Fruit fly (Drosophila melanogaster) whole organism, embryonic: ENCODE results near the gene Gprk2.

Source experiments
- Atf3 ChIP-seq: fragments of 200-800 bp; sonication (Bioruptor generic); optimal IDR thresholded peaks from 3 replicates; lab custom pipeline; 2016; ENCODE audit warnings: missing biosample characterization, missing genetic modification characterization
- Awh ChIP-seq: fragments of 200-800 bp; sonication (Bioruptor generic); IDR thresholded peaks from 2 replicates; pipeline ENCODE4, ENCODE4 v1.3.6; 2022; ENCODE audit warnings: missing biosample characterization, missing genetic modification characterization
- Bdp1 ChIP-seq: fragments of 200-800 bp; sonication (Bioruptor generic); optimal IDR thresholded peaks from 3 replicates; lab custom pipeline; 2016; ENCODE audit warnings: missing biosample characterization, missing genetic modification characterization
- CG10267 ChIP-seq: fragments of 200-800 bp; sonication (Bioruptor generic); optimal IDR thresholded peaks from 2 replicates; lab custom pipeline; 2018; ENCODE audit warnings: missing biosample characterization, mild to moderate bottlenecking, missing genetic modification characterization, moderate library complexity
- CG10462 ChIP-seq: fragments of 200-800 bp; sonication (Bioruptor generic); optimal IDR thresholded peaks from 2 replicates; lab custom pipeline; 2016; ENCODE audit warnings: missing biosample characterization, missing genetic modification characterization
- CG10654 ChIP-seq: fragments of 200-800 bp; sonication (Bioruptor generic); optimal IDR thresholded peaks from 2 replicates; lab custom pipeline; 2016; ENCODE audit warnings: missing biosample characterization, missing genetic modification characterization
- CG10959 ChIP-seq: fragments of 200-800 bp; sonication (Bioruptor generic); IDR thresholded peaks from 2 replicates; pipeline ENCODE4 v1.3.6; 2022; ENCODE audit warnings: missing biosample characterization, missing genetic modification characterization
- CG11504 ChIP-seq: fragments of 200-800 bp; sonication (Bioruptor generic); optimal IDR thresholded peaks from 3 replicates; lab custom pipeline; 2019; ENCODE audit warnings: missing biosample characterization, mild to moderate bottlenecking, missing genetic modification characterization, moderate library complexity
- CG11560 ChIP-seq: fragments of 200-800 bp; sonication (Bioruptor generic); IDR thresholded peaks from 3 replicates; pipeline ENCODE4 v1.3.6; 2022; ENCODE audit warnings: missing biosample characterization, missing genetic modification characterization
- CG12104 ChIP-seq: fragments of 200-800 bp; sonication (Bioruptor generic); optimal IDR thresholded peaks from 3 replicates; lab custom pipeline; 2016; ENCODE audit warnings: missing biosample characterization, missing genetic modification characterization
- CG1233 ChIP-seq: fragments of 200-800 bp; sonication (Bioruptor generic); optimal IDR thresholded peaks from 4 replicates; lab custom pipeline; 2018; ENCODE audit warnings: missing biosample characterization, mild to moderate bottlenecking, missing genetic modification characterization
- CG12391 ChIP-seq: fragments of 200-800 bp; sonication (Bioruptor generic); optimal IDR thresholded peaks from 3 replicates; lab custom pipeline; 2018; ENCODE audit warnings: missing biosample characterization, mild to moderate bottlenecking, missing genetic modification characterization, moderate library complexity
- CG17359 ChIP-seq: fragments of 200-800 bp; sonication (Bioruptor generic); optimal IDR thresholded peaks from 3 replicates; lab custom pipeline; 2018; ENCODE audit warnings: missing biosample characterization, mild to moderate bottlenecking, missing genetic modification characterization, moderate library complexity
- CG17829 ChIP-seq: fragments of 200-800 bp; optimal IDR thresholded peaks from 2 replicates; lab custom pipeline; 2019; ENCODE audit warnings: missing biosample characterization, mild to moderate bottlenecking, missing genetic modification characterization, moderate library complexity
- CG18262 ChIP-seq: fragments of 200-800 bp; optimal IDR thresholded peaks from 3 replicates; lab custom pipeline; 2019; ENCODE audit warnings: missing biosample characterization, mild to moderate bottlenecking, missing genetic modification characterization, moderate library complexity
- CG18599 ChIP-seq: fragments of 200-800 bp; sonication (Bioruptor generic); optimal IDR thresholded peaks from 3 replicates; lab custom pipeline; 2017; ENCODE audit warnings: missing biosample characterization, missing genetic modification characterization, mild to moderate bottlenecking, moderate library complexity, missing genetic modification reagents
- CG2116 ChIP-seq: fragments of 200-800 bp; sonication (Bioruptor generic); optimal IDR thresholded peaks from 3 replicates; lab custom pipeline; 2018; ENCODE audit warnings: missing biosample characterization, mild to moderate bottlenecking, missing genetic modification characterization
- CG30403 ChIP-seq: fragments of 200-800 bp; sonication (Bioruptor generic); optimal IDR thresholded peaks from 3 replicates; lab custom pipeline; 2016; ENCODE audit warnings: missing biosample characterization, missing genetic modification characterization
- CG3065 ChIP-seq: fragments of 200-800 bp; sonication (Bioruptor generic); optimal IDR thresholded peaks from 2 replicates; lab custom pipeline; 2016; ENCODE audit warnings: missing biosample characterization, missing genetic modification characterization
- CG32767 ChIP-seq: fragments of 200-800 bp; sonication (Bioruptor generic); IDR thresholded peaks from 2 replicates; pipeline ENCODE4 v1.3.6; 2022; ENCODE audit warnings: missing biosample characterization, missing genetic modification characterization
- CG4820 ChIP-seq: fragments of 200-800 bp; sonication (Bioruptor generic); optimal IDR thresholded peaks from 3 replicates; lab custom pipeline; 2016; ENCODE audit warnings: missing biosample characterization, missing genetic modification characterization
- CG6272 ChIP-seq: fragments of 200-800 bp; sonication (Bioruptor generic); IDR thresholded peaks from 2 replicates; pipeline ENCODE4 v1.3.6; 2022; ENCODE audit warnings: missing biosample characterization, missing genetic modification characterization
- CG7372 ChIP-seq: fragments of 200-800 bp; sonication (Bioruptor generic); IDR thresholded peaks from 2 replicates; pipeline ENCODE4 v1.3.6; 2022; ENCODE audit warnings: missing biosample characterization, missing genetic modification characterization
- CG9437 ChIP-seq: fragments of 200-800 bp; sonication (Bioruptor generic); optimal IDR thresholded peaks from 2 replicates; lab custom pipeline; 2018; ENCODE audit warnings: missing biosample characterization, mild to moderate bottlenecking, missing genetic modification characterization
- CrebB ChIP-seq: fragments of 200-800 bp; sonication (Bioruptor generic); optimal IDR thresholded peaks from 3 replicates; lab custom pipeline; 2018; ENCODE audit warnings: missing biosample characterization, mild to moderate bottlenecking, missing genetic modification characterization
- ERR ChIP-seq: fragments of 200-800 bp; sonication (Bioruptor generic); optimal IDR thresholded peaks from 2 replicates; lab custom pipeline; 2016; ENCODE audit warnings: missing biosample characterization, missing genetic modification characterization
- HHEX ChIP-seq: fragments of 200-800 bp; sonication (Bioruptor generic); optimal IDR thresholded peaks from 3 replicates; lab custom pipeline; 2017; ENCODE audit warnings: missing biosample characterization, mild to moderate bottlenecking, missing genetic modification characterization, missing genetic modification reagents
- Kr ChIP-seq: fragments of 200-800 bp; sonication (Bioruptor generic); optimal IDR thresholded peaks from 2 replicates; lab custom pipeline; 2017; ENCODE audit warnings: missing biosample characterization, mild to moderate bottlenecking, missing genetic modification characterization
- Meics ChIP-seq: fragments of 200-800 bp; sonication (Bioruptor generic); optimal IDR thresholded peaks from 2 replicates; lab custom pipeline; 2017; ENCODE audit warnings: missing biosample characterization, mild to moderate bottlenecking, missing genetic modification characterization
- Oli ChIP-seq: fragments of 200-800 bp; sonication (Bioruptor generic); optimal IDR thresholded peaks from 2 replicates; lab custom pipeline; 2018; ENCODE audit warnings: missing biosample characterization, mild to moderate bottlenecking, missing genetic modification characterization, moderate library complexity
- Pdp1 ChIP-seq, 2 experiments: fragments of 200-800 bp; sonication (Bioruptor generic); optimal IDR thresholded peaks; 3 replicates each; lab custom pipeline; 2016; ENCODE audit warnings: missing biosample characterization in 2 of 2, missing genetic modification characterization in 2 of 2, mild to moderate bottlenecking in 1 of 2, moderate library complexity in 1 of 2
- Sin3A ChIP-seq: fragments of >200 bp; optimal IDR thresholded peaks from 2 replicates; lab custom pipeline; 2018
- Six4 ChIP-seq: fragments of 200-800 bp; sonication (Bioruptor generic); optimal IDR thresholded peaks from 2 replicates; lab custom pipeline; 2016; ENCODE audit warnings: missing biosample characterization, missing genetic modification characterization
- abd-A ChIP-seq: fragments of 200-800 bp; sonication (Bioruptor generic); optimal IDR thresholded peaks from 3 replicates; lab custom pipeline; 2019; ENCODE audit warnings: missing biosample characterization, mild to moderate bottlenecking, missing genetic modification characterization, moderate library complexity
- dmrt99B ChIP-seq: fragments of 200-800 bp; sonication (Bioruptor generic); optimal IDR thresholded peaks from 2 replicates; lab custom pipeline; 2018; ENCODE audit warnings: missing biosample characterization, mild to moderate bottlenecking, missing genetic modification characterization, moderate library complexity
- dpn ChIP-seq, 2 experiments: fragments of 200-800 bp; sonication (Bioruptor generic); optimal IDR thresholded peaks; 3 replicates each; lab custom pipeline; 2016; ENCODE audit warnings: missing biosample characterization in 2 of 2, missing genetic modification characterization in 2 of 2
- dysf ChIP-seq: fragments of 200-800 bp; sonication (Bioruptor generic); IDR thresholded peaks from 3 replicates; pipeline ENCODE4 v1.3.6; 2022; ENCODE audit warnings: missing biosample characterization, missing genetic modification characterization
- emc ChIP-seq: fragments of 200-800 bp; sonication (Bioruptor generic); optimal IDR thresholded peaks from 2 replicates; lab custom pipeline; 2016; ENCODE audit warnings: missing biosample characterization, missing genetic modification characterization
- grn ChIP-seq: fragments of 200-800 bp; sonication (Bioruptor generic); optimal IDR thresholded peaks from 3 replicates; lab custom pipeline; 2017; ENCODE audit warnings: missing biosample characterization, missing genetic modification characterization
- gsb-n ChIP-seq: fragments of 200-800 bp; sonication (Bioruptor generic); optimal IDR thresholded peaks from 3 replicates; lab custom pipeline; 2018; ENCODE audit warnings: missing biosample characterization, mild to moderate bottlenecking, missing genetic modification characterization
- luna ChIP-seq: fragments of 200-800 bp; sonication (Bioruptor generic); optimal IDR thresholded peaks from 2 replicates; lab custom pipeline; 2016; ENCODE audit warnings: missing biosample characterization, missing genetic modification characterization
- odd ChIP-seq: fragments of 200-800 bp; sonication (Bioruptor generic); optimal IDR thresholded peaks from 2 replicates; lab custom pipeline; 2017; ENCODE audit warnings: missing biosample characterization, mild to moderate bottlenecking, missing genetic modification characterization
- otp ChIP-seq: fragments of 200-800 bp; sonication (Bioruptor generic); IDR thresholded peaks from 3 replicates; pipeline ENCODE4, ENCODE4 v1.3.6; 2022; ENCODE audit warnings: missing biosample characterization, missing genetic modification characterization
- phol ChIP-seq: fragments of 200-800 bp; sonication (Bioruptor generic); optimal IDR thresholded peaks from 3 replicates; lab custom pipeline; 2018; ENCODE audit warnings: missing biosample characterization, mild to moderate bottlenecking, missing genetic modification characterization, moderate library complexity
- row ChIP-seq: fragments of 200-800 bp; sonication (Bioruptor generic); IDR thresholded peaks from 3 replicates; pipeline ENCODE4 v1.3.6; 2022; ENCODE audit warnings: missing biosample characterization, missing genetic modification characterization
- sisA ChIP-seq: fragments of 200-800 bp; sonication (Bioruptor generic); IDR thresholded peaks from 2 replicates; pipeline ENCODE4 v1.3.6; 2022; ENCODE audit warnings: missing biosample characterization, missing genetic modification characterization
- sqz ChIP-seq: fragments of 200-800 bp; sonication (Bioruptor generic); optimal IDR thresholded peaks from 3 replicates; lab custom pipeline; 2018; ENCODE audit warnings: missing biosample characterization, mild to moderate bottlenecking, missing genetic modification characterization
- toy ChIP-seq: fragments of 200-800 bp; sonication (Bioruptor generic); IDR thresholded peaks from 2 replicates; pipeline ENCODE4 v1.3.6; 2022; ENCODE audit warnings: missing biosample characterization, missing genetic modification characterization
- wdn ChIP-seq: fragments of 200-800 bp; sonication (Bioruptor generic); IDR thresholded peaks from 2 replicates; pipeline ENCODE4 v1.3.6; 2022; ENCODE audit warnings: missing biosample characterization, missing genetic modification characterization
- wor ChIP-seq: fragments of 200-800 bp; sonication (Bioruptor generic); IDR thresholded peaks from 2 replicates; pipeline ENCODE4 v1.3.6; 2022; ENCODE audit warnings: missing biosample characterization, missing genetic modification characterization

Gprk2 gene

DNA sequence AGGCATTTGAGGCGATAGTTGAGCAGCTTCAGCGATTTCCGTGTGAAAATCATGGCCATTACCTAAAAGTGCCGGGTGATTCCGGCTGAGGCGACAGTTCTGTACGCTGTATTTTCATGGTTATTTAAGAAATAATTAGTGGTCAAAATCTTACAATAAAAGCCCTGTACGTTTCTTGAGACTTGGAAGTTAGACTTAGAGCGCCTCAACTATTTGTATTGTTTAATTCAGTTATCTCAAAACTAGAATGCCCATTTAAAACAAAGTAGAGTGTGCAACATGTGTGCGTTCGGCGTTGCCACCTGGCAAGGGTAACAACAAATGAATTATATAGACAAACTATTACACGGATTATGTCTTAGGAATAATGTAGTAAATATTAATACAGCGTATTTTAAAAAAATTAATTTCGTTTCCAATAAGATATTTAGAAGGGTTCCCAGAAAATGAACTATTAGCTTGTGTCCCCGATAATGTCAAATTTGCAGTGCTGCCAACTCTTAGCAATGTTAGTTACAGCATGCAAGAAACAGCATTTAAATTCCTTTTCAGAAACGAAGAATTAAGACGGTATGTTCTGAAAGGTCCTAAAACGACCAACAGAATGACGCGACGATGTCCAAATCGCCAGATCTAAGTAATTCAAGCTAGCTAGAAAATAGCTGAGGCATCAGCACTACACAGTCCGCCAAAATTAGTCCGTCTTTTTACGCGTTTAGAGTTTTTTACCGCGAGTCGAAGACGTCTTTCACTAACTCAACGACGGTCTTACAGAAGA, at the start of gene Gprk2 (continued):
- TF ChIP-seq phol (tag; lab: Kevin White, UChicago) (peak; percentile 99), Oli (peak; percentile 100), Kr (GFP tag; lab: Kevin White, UChicago) (peak; percentile 92), dmrt99B (tag; lab: Kevin White, UChicago) (peak; percentile 100), CG17359 (tag; lab: Kevin White, UChicago) (peak; percentile 100), CG4820 (GFP tag; lab: Kevin White, UChicago) (peak; percentile 99), grn (peak; percentile 97), CG3065 (GFP tag; lab: Kevin White, UChicago) (peak; percentile 99), CG30403 (GFP tag; lab: Kevin White, UChicago) (peak; percentile 100), Meics (GFP tag; lab: Kevin White, UChicago) (peak; percentile 100), Awh (peak; percentile 100), dysf (GFP tag; lab: Robert Waterston, UW) (peak; percentile 100), CG1233 (GFP tag; lab: Kevin White, UChicago) (peak; percentile 99), CG17829 (tag; lab: Kevin White, UChicago) (peak; percentile 100), luna (GFP tag; lab: Kevin White, UChicago) (peak; percentile 100), Sin3A (lab: Kevin White, UChicago) (peak; percentile 89), CG10959 (GFP tag; lab: Robert Waterston, UW) (peak; percentile 99), CG2116 (peak; percentile 94), HHEX (GFP tag; lab: Kevin White, UChicago) (peak; percentile 100), abd-A (tag; lab: Kevin White, UChicago) (no peak), Atf3 (GFP tag; lab: Kevin White, UChicago) (peak; percentile 100), dpn (GFP tag; optimal IDR thresholded peaks at IDR 0.05; lab: Kevin White, UChicago) (peak; percentile 100), CG18262 (tag; lab: Kevin White, UChicago) (peak; percentile 100), otp (GFP tag; lab: Robert Waterston, UW) (peak; percentile 100), CG7372 (GFP tag; lab: Robert Waterston, UW) (peak; percentile 100), CG6272 (peak; percentile 99), wdn (GFP tag; lab: Robert Waterston, UW) (peak; percentile 100), row (peak; percentile 100), odd (peak; percentile 100), CG10654 (GFP tag; lab: Kevin White, UChicago) (peak; percentile 100), CG12104 (GFP tag; lab: Kevin White, UChicago) (peak; percentile 99), sqz (GFP tag; lab: Kevin White, UChicago) (peak; percentile 99), CG18599 (GFP tag; lab: Kevin White, UChicago) (peak; percentile 100), CrebB (tag; lab: Kevin White, UChicago) (peak; percentile 100), Pdp1 (GFP tag; optimal IDR thresholded peaks at IDR 0.05; lab: Kevin White, UChicago) (peak; percentile 100), CG11560 (tag; lab: Robert Waterston, UW) (peak; percentile 95), toy (GFP tag; lab: Robert Waterston, UW) (peak; percentile 99), CG32767 (GFP tag; lab: Robert Waterston, UW) (peak; percentile 100), wor (peak; percentile 100), ERR (peak; percentile 99), CG10267 (peak; percentile 99), CG12391 (tag; lab: Kevin White, UChicago) (peak; percentile 100), Six4 (GFP tag; lab: Kevin White, UChicago) (peak; percentile 100), CG11504 (tag; lab: Kevin White, UChicago) (peak; percentile 99), CG9437 (GFP tag; lab: Kevin White, UChicago) (peak; percentile 97), CG10462 (peak; percentile 100), gsb-n (peak; percentile 100), Bdp1 (GFP tag; lab: Kevin White, UChicago) (peak; percentile 97), sisA (GFP tag; lab: Robert Waterston, UW) (peak; percentile 100), emc (peak; percentile 99)
